Fruit fly (Drosophila melanogaster): ENCODE results near the gene CG6276.
A peak's percentile ranks its signal among the peaks of the same experiment; 100 is the strongest.

The CG6276 gene

DNA sequence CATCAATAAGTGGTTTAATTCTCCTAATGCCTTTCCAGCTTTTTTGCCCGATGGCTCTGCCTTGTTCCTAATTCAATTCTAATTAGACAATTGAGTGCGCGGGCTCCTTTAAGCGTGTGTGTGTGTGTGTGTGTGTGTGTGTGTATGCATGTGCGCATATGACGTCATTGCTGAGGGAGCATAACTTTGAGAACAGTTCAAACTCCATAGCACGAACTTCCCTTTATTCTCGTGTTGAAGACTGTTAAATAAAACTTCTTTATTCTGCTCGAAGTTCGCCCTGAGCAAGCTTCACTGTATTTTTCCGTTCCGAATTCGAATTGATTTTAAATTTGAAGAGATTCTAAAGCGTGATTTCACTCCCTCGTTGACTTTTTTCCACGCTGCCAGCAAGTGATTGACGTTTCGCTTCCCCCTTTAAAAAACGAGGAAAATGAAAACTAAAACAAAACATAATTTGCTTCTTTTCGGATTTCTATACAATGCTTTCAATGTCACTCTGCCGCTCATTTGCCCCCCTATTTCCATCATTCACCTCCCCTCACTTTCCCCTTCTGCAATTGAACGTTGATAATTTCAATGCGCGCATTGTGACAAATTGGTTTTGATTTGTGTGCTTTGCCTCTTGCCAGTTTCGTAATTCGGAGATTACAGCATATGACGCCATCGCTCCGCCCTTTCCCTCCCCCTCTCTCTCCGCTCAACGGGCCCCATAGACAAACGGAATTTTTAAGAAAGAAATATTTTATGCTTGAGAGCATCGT lies 27.4 kb downstream of the CG6276 start (continued):
- TF ChIP-seq Elba2 (GFP tag; optimal IDR thresholded peaks at IDR 0.05) (peak; percentile 29), Meics (GFP tag; optimal IDR thresholded peaks at IDR 0.05) (peak; percentile 50), CG7839 (tag; optimal IDR thresholded peaks at IDR 0.05) (peak; percentile 37), bsh (GFP tag; optimal IDR thresholded peaks at IDR 0.05) (peak in 1 of 2 experiments; percentile 49), repo (GFP tag; optimal IDR thresholded peaks at IDR 0.05) (peak; percentile 17), CG9727 (GFP tag; optimal IDR thresholded peaks at IDR 0.05) (no peak), Sin3A (optimal IDR thresholded peaks at IDR 0.05) (no peak), run (tag; optimal IDR thresholded peaks at IDR 0.05) (no peak), insv (GFP tag; optimal IDR thresholded peaks at IDR 0.05) (peak in 1 of 2 experiments; percentile 82), crc (GFP tag; optimal IDR thresholded peaks at IDR 0.05) (peak; percentile 20), pros (GFP tag; optimal IDR thresholded peaks at IDR 0.05) (peak; percentile 3), zfh2 (GFP tag; optimal IDR thresholded peaks at IDR 0.05) (peak; percentile 6), dmrt99B (tag; optimal IDR thresholded peaks at IDR 0.05) (peak; percentile 30), pnt (GFP tag; optimal IDR thresholded peaks at IDR 0.05) (peak; percentile 20), cas (GFP tag; IDR thresholded peaks at IDR 0.05) (no peak), Rfx (GFP tag; IDR thresholded peaks at IDR 0.05) (no peak), danr (GFP tag; IDR thresholded peaks at IDR 0.05) (no peak), CG12155 (GFP tag; optimal IDR thresholded peaks at IDR 0.05) (peak; percentile 31), CG30403 (GFP tag; optimal IDR thresholded peaks at IDR 0.05) (peak; percentile 1), CG15011 (GFP tag; optimal IDR thresholded peaks at IDR 0.05) (peak; percentile 29), mirr (GFP tag; optimal IDR thresholded peaks at IDR 0.05) (peak; percentile 58), gcm (GFP tag; optimal IDR thresholded peaks at IDR 0.05) (peak; percentile 2), CG7786 (GFP tag; optimal IDR thresholded peaks at IDR 0.05) (peak; percentile 35), CG31441 (GFP tag; IDR thresholded peaks at IDR 0.05) (no peak), Atf-2 (GFP tag; optimal IDR thresholded peaks at IDR 0.05) (peak; percentile 48), CG8281 (tag; optimal IDR thresholded peaks at IDR 0.05) (peak; percentile 41), Aef1 (GFP tag; IDR thresholded peaks at IDR 0.05) (no peak), grau (tag; optimal IDR thresholded peaks at IDR 0.05) (peak; percentile 95), Antp (GFP tag; optimal IDR thresholded peaks at IDR 0.05) (peak; percentile 11), lab (GFP tag; optimal IDR thresholded peaks at IDR 0.05) (peak; percentile 45), Mes4 (GFP tag; optimal IDR thresholded peaks at IDR 0.05) (no peak), Ets97D (GFP tag; optimal IDR thresholded peaks at IDR 0.05) (no peak), cg (GFP tag; optimal IDR thresholded peaks at IDR 0.05) (peak; percentile 61), D (optimal IDR thresholded peaks at IDR 0.05) (no peak), D (GFP tag; optimal IDR thresholded peaks at IDR 0.05) (no peak), CG34376 (GFP tag; optimal IDR thresholded peaks at IDR 0.05) (peak; percentile 63), pum (GFP tag; optimal IDR thresholded peaks at IDR 0.05) (peak; percentile 33), Med (GFP tag) (peak; percentile 87), CG30431 (GFP tag; optimal IDR thresholded peaks at IDR 0.05) (no peak), ken (GFP tag; IDR thresholded peaks at IDR 0.05) (no peak), CG10209 (GFP tag; optimal IDR thresholded peaks at IDR 0.05) (peak; percentile 8), CG8290 (GFP tag; optimal IDR thresholded peaks at IDR 0.05) (no peak), CG8290 (tag; optimal IDR thresholded peaks at IDR 0.05) (peak in 1 of 2 experiments; percentile 53), ac (GFP tag; optimal IDR thresholded peaks at IDR 0.05) (no peak), Lpt (GFP tag; optimal IDR thresholded peaks at IDR 0.05) (no peak), emc (GFP tag; optimal IDR thresholded peaks at IDR 0.05) (no peak), CG9876 (GFP tag; optimal IDR thresholded peaks at IDR 0.05) (peak; percentile 2), CG11504 (tag; optimal IDR thresholded peaks at IDR 0.05) (peak; percentile 32), Fer3 (tag; optimal IDR thresholded peaks at IDR 0.05) (peak; percentile 25), Dbx (GFP tag; IDR thresholded peaks at IDR 0.05) (no peak), CG2712 (tag; optimal IDR thresholded peaks at IDR 0.05) (peak; percentile 6)

Measured in whole organism, embryonic.